Fruit fly (Drosophila melanogaster): ENCODE measurements around the gene CG2211.

Gene CG2211

DNA sequence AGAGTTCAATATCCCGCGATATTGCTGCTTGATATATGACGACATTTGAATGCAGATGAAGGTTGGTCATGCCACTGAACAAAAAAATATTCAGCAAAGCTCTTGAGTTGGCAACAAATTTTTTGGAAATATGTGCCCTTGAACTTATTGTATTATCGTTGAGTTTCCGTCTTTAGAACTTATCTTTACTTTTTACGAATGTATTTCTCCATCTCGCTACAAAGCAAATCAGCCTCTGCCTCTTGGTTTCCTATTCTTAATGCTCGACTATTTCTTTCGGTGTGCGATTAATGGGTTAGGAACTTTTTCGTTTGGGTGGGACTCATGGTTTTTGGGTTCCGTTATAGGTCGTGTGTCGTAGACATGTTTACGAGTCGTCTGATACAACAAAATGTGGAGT, 12.0 kb downstream of the CG2211 start (continued):
- TF ChIP-seq ro (GFP tag; IDR thresholded peaks at IDR 0.05) = no peak
- no peak for TF ChIP-seq D19B (GFP tag; optimal IDR thresholded peaks at IDR 0.05)
- no peak for TF ChIP-seq Mrtf (GFP tag; IDR thresholded peaks at IDR 0.05)
- no peak for TF ChIP-seq schlank (tag; optimal IDR thresholded peaks at IDR 0.05)
- no peak for TF ChIP-seq repo (GFP tag; optimal IDR thresholded peaks at IDR 0.05)
- peak; percentile 25; the same call in 1 of the 2 replicates for TF ChIP-seq Lim3 (GFP tag; IDR thresholded peaks at IDR 0.05)
- TF ChIP-seq nmo (GFP tag; optimal IDR thresholded peaks at IDR 0.05) = peak; percentile 89
- peak; percentile 71 for TF ChIP-seq chn (GFP tag; optimal IDR thresholded peaks at IDR 0.05)
- TF ChIP-seq HmgD (GFP tag; optimal IDR thresholded peaks at IDR 0.05) = peak; percentile 10
- no peak for TF ChIP-seq CrebB (tag; optimal IDR thresholded peaks at IDR 0.05)
- TF ChIP-seq sr (GFP tag; IDR thresholded peaks at IDR 0.05) = no peak
- peak; percentile 54; the same call in 1 of the 2 replicates for TF ChIP-seq CG11696 (GFP tag; IDR thresholded peaks at IDR 0.05)
- peak; percentile 52 for TF ChIP-seq CG16815 (GFP tag; optimal IDR thresholded peaks at IDR 0.05)
- 0 out of 2 replicates have a peak, but pooled peaks have one; percentile 16 for TF ChIP-seq Rx (GFP tag; IDR thresholded peaks at IDR 0.05)
- TF ChIP-seq pnt (GFP tag; optimal IDR thresholded peaks at IDR 0.05) = peak; percentile 64
- TF ChIP-seq Oli (tag; optimal IDR thresholded peaks at IDR 0.05) = peak; percentile 82
- peak; percentile 16 for TF ChIP-seq CG13296 (GFP tag; optimal IDR thresholded peaks at IDR 0.05)
- no peak for TF ChIP-seq Atf6 (GFP tag; IDR thresholded peaks at IDR 0.05)
- TF ChIP-seq gcm2 (GFP tag; optimal IDR thresholded peaks at IDR 0.05) = peak; percentile 34
- peak; percentile 88 for TF ChIP-seq Blimp-1 (GFP tag; optimal IDR thresholded peaks at IDR 0.05)
- peak; percentile 15 for TF ChIP-seq CG11723 (GFP tag; optimal IDR thresholded peaks at IDR 0.05)
- peak; percentile 78 for TF ChIP-seq CG8924 (tag; optimal IDR thresholded peaks at IDR 0.05)
- TF ChIP-seq CG8089 (GFP tag; optimal IDR thresholded peaks at IDR 0.05) = peak; percentile 75
- TF ChIP-seq da (GFP tag; optimal IDR thresholded peaks at IDR 0.05) = no peak
- 0 out of 2 replicates have a peak, but pooled peaks have one; percentile 15 for TF ChIP-seq GATAe (GFP tag; conservative IDR thresholded peaks at IDR 0.05)
- TF ChIP-seq CG10462 (GFP tag; optimal IDR thresholded peaks at IDR 0.05) = peak; percentile 47
- no peak for TF ChIP-seq B-H2 (GFP tag; optimal IDR thresholded peaks at IDR 0.05)
- peak; percentile 41 for TF ChIP-seq dm (GFP tag; optimal IDR thresholded peaks at IDR 0.05)
- TF ChIP-seq CG30020 (tag; optimal IDR thresholded peaks at IDR 0.05) = peak; percentile 43
- TF ChIP-seq Gsc (GFP tag; IDR thresholded peaks at IDR 0.05) = no peak
- TF ChIP-seq Ets65A (GFP tag) = peak; percentile 94
- peak; percentile 50 for TF ChIP-seq CG18764 (GFP tag; optimal IDR thresholded peaks at IDR 0.05)
- TF ChIP-seq CG2678 (tag; optimal IDR thresholded peaks at IDR 0.05) = peak; percentile 76
- no peak for TF ChIP-seq disco-r (GFP tag; optimal IDR thresholded peaks at IDR 0.05)
- peak; percentile 50 for TF ChIP-seq CG12659 (GFP tag; optimal IDR thresholded peaks at IDR 0.05)
- TF ChIP-seq CG15601 (tag; optimal IDR thresholded peaks at IDR 0.05) = peak; percentile 90
- peak; percentile 44 for TF ChIP-seq Deaf1 (tag; optimal IDR thresholded peaks at IDR 0.05)
- TF ChIP-seq jing (GFP tag; optimal IDR thresholded peaks at IDR 0.05) = no peak
- peak in 1 of 3 experiments; percentile 93 for TF ChIP-seq lola (GFP tag; optimal IDR thresholded peaks at IDR 0.05)
- no peak for TF ChIP-seq bbx (GFP tag; IDR thresholded peaks at IDR 0.05; ENCODE audit: partially characterized antibody)
- no peak for TF ChIP-seq HLHmδ (GFP tag; optimal IDR thresholded peaks at IDR 0.05)
- TF ChIP-seq fd102C (GFP tag; optimal IDR thresholded peaks at IDR 0.05) = no peak
- peak; percentile 72 for TF ChIP-seq sens-2 (GFP tag; IDR thresholded peaks at IDR 0.05)
- TF ChIP-seq usp (GFP tag; optimal IDR thresholded peaks at IDR 0.05) = no peak
- TF ChIP-seq vnd (GFP tag; IDR thresholded peaks at IDR 0.05; ENCODE audit: partially characterized antibody) = no peak
- peak; percentile 68 for TF ChIP-seq peb (GFP tag; IDR thresholded peaks at IDR 0.05)
- TF ChIP-seq CG9932 (GFP tag; IDR thresholded peaks at IDR 0.05) = peak; percentile 22; the same call in 1 of the 2 replicates
- peak; percentile 45; the same call in 1 of the 2 replicates for TF ChIP-seq slbo (GFP tag; IDR thresholded peaks at IDR 0.05)
- TF ChIP-seq sqz (GFP tag; optimal IDR thresholded peaks at IDR 0.05) = peak; percentile 51
- TF ChIP-seq CG5953 (GFP tag; IDR thresholded peaks at IDR 0.05) = peak; percentile 43; the same call in 1 of the 2 replicates
- peak; percentile 18 for TF ChIP-seq CG3838 (GFP tag; optimal IDR thresholded peaks at IDR 0.05)

Data from whole organism, embryonic.